Fruit fly (Drosophila melanogaster): Measurements from ENCODE around the gene CG2663.

- TF ChIP-seq psq (optimal IDR thresholded peaks at IDR 0.05), result no peak
- no peak for TF ChIP-seq ttk (optimal IDR thresholded peaks at IDR 0.05)
- no peak for TF ChIP-seq h (optimal IDR thresholded peaks at IDR 0.05)
These were observed 46.0 kb downstream of the CG2663 start, which contains the start of gene Prosbeta7 for dm6 chr3R:5357935-5358414.
